Fruit fly (Drosophila melanogaster): ENCODE measurements around the gene CG5577.

The CG5577 gene

dm6 chr3L:17802107-17802506, 39.1 kb downstream of the CG5577 start, which contains the start of gene NUCB1 (continued):
- TF ChIP-seq CG12769 (tag; optimal IDR thresholded peaks at IDR 0.05) (no peak), CG8290 (GFP tag; optimal IDR thresholded peaks at IDR 0.05) (peak; percentile 20), CG8290 (tag; optimal IDR thresholded peaks at IDR 0.05) (peak in 1 of 2 experiments; percentile 89), sisA (GFP tag; IDR thresholded peaks at IDR 0.05) (no peak), CG5180 (GFP tag; optimal IDR thresholded peaks at IDR 0.05) (no peak), CG8765 (GFP tag; IDR thresholded peaks at IDR 0.05) (no peak; the same call in 1 of the 2 replicates), CG8089 (GFP tag; optimal IDR thresholded peaks at IDR 0.05) (peak; percentile 7), CG12299 (tag; optimal IDR thresholded peaks at IDR 0.05) (no peak), Lpt (GFP tag; optimal IDR thresholded peaks at IDR 0.05) (no peak), trem (tag; optimal IDR thresholded peaks at IDR 0.05) (peak; percentile 82), Ets97D (GFP tag; optimal IDR thresholded peaks at IDR 0.05) (peak; percentile 85), CG5953 (GFP tag; IDR thresholded peaks at IDR 0.05) (no peak), ap (GFP tag; IDR thresholded peaks at IDR 0.05) (no peak), gfzf (GFP tag; optimal IDR thresholded peaks at IDR 0.05) (peak; percentile 97), BtbVII (GFP tag; optimal IDR thresholded peaks at IDR 0.05) (peak; percentile 34), emc (GFP tag; optimal IDR thresholded peaks at IDR 0.05) (no peak), E2f2 (GFP tag; IDR thresholded peaks at IDR 0.05) (peak; percentile 24; the same call in 1 of the 2 replicates), CG4282 (GFP tag; optimal IDR thresholded peaks at IDR 0.05) (no peak), crol (GFP tag; IDR thresholded peaks at IDR 0.05) (no peak), Sry-δ (GFP tag; optimal IDR thresholded peaks at IDR 0.05) (peak; percentile 41), CG9437 (GFP tag; optimal IDR thresholded peaks at IDR 0.05) (no peak), dimm (GFP tag; IDR thresholded peaks at IDR 0.05) (no peak), gro (GFP tag; optimal IDR thresholded peaks at IDR 0.05) (peak; percentile 71), gt (GFP tag; IDR thresholded peaks at IDR 0.05) (no peak), CG11723 (GFP tag; optimal IDR thresholded peaks at IDR 0.05) (no peak), fu2 (GFP tag; optimal IDR thresholded peaks at IDR 0.05) (peak; percentile 48), pho (GFP tag; optimal IDR thresholded peaks at IDR 0.05) (peak; percentile 63), CG13424 (tag; optimal IDR thresholded peaks at IDR 0.05) (no peak), CG13296 (GFP tag; optimal IDR thresholded peaks at IDR 0.05) (no peak), rib (GFP tag; IDR thresholded peaks at IDR 0.05) (no peak), toy (GFP tag; IDR thresholded peaks at IDR 0.05) (no peak), vnd (GFP tag; IDR thresholded peaks at IDR 0.05; ENCODE audit: partially characterized antibody) (no peak), D (optimal IDR thresholded peaks at IDR 0.05) (peak; percentile 11), D (GFP tag; optimal IDR thresholded peaks at IDR 0.05) (no peak), CG12942 (GFP tag; optimal IDR thresholded peaks at IDR 0.05) (no peak), pum (GFP tag; optimal IDR thresholded peaks at IDR 0.05) (peak; percentile 5), NC2β (GFP tag; optimal IDR thresholded peaks at IDR 0.05) (peak; percentile 40), sug (tag; optimal IDR thresholded peaks at IDR 0.05) (no peak), CG7786 (GFP tag; optimal IDR thresholded peaks at IDR 0.05) (peak; percentile 7), shn (GFP tag; optimal IDR thresholded peaks at IDR 0.05) (peak; percentile 52), mirr (GFP tag; optimal IDR thresholded peaks at IDR 0.05) (peak; percentile 33), zfh2 (GFP tag; optimal IDR thresholded peaks at IDR 0.05) (peak; percentile 49), PHDP (tag; optimal IDR thresholded peaks at IDR 0.05) (no peak), Spps (tag; optimal IDR thresholded peaks at IDR 0.05) (peak; percentile 21), nom (GFP tag; optimal IDR thresholded peaks at IDR 0.05) (no peak), CG17328 (GFP tag; IDR thresholded peaks at IDR 0.05) (peak; percentile 37; the same call in 1 of the 2 replicates), CG34224 (GFP tag; IDR thresholded peaks at IDR 0.05; ENCODE audit: partially characterized antibody) (peak; percentile 21; the same call in 1 of the 3 replicates), maf-S (GFP tag; optimal IDR thresholded peaks at IDR 0.05) (no peak), zfh1 (GFP tag; IDR thresholded peaks at IDR 0.05) (0 out of 3 replicates have a peak, but pooled peaks have one; percentile 13), Usf (GFP tag; optimal IDR thresholded peaks at IDR 0.05) (no peak), crc (GFP tag; optimal IDR thresholded peaks at IDR 0.05) (no peak), NC2α (GFP tag; optimal IDR thresholded peaks at IDR 0.05) (peak; percentile 30), sens-2 (GFP tag; IDR thresholded peaks at IDR 0.05) (no peak)

All from whole organism, embryonic.